Fruit fly (Drosophila melanogaster) whole organism, embryonic: ENCODE results near the gene Snup.

Source experiments
- Aef1 ChIP-seq: fragments of 200-800 bp; sonication (Bioruptor generic); IDR thresholded peaks from 3 replicates; pipeline ENCODE4 v1.3.6; 2022; ENCODE audit warnings: missing biosample characterization, missing genetic modification characterization
- BEAF-32 ChIP-seq: fragments of 200-800 bp; sonication (Bioruptor generic); optimal IDR thresholded peaks from 3 replicates; lab custom pipeline; 2017; ENCODE audit warnings: missing biosample characterization, missing genetic modification characterization, mild to moderate bottlenecking, moderate library complexity, missing genetic modification reagents
- BtbVII ChIP-seq: fragments of 200-800 bp; sonication (Bioruptor generic); optimal IDR thresholded peaks from 3 replicates; lab custom pipeline; 2017; ENCODE audit warnings: missing biosample characterization, mild to moderate bottlenecking, missing genetic modification characterization
- CG10209 ChIP-seq: fragments of 200-800 bp; sonication (Bioruptor generic); optimal IDR thresholded peaks from 3 replicates; lab custom pipeline; 2017; ENCODE audit warnings: missing biosample characterization, mild to moderate bottlenecking, missing genetic modification characterization, missing genetic modification reagents
- CG12219 ChIP-seq: fragments of 200-800 bp; sonication (Bioruptor generic); optimal IDR thresholded peaks from 3 replicates; lab custom pipeline; 2018; ENCODE audit warnings: missing biosample characterization, mild to moderate bottlenecking, missing genetic modification characterization
- CG12299 ChIP-seq: fragments of 200-800 bp; sonication (Bioruptor generic); optimal IDR thresholded peaks from 2 replicates; lab custom pipeline; 2018; ENCODE audit warnings: missing biosample characterization, mild to moderate bottlenecking, missing genetic modification characterization
- CG13624 ChIP-seq: fragments of 200-800 bp; sonication (Bioruptor generic); optimal IDR thresholded peaks from 2 replicates; lab custom pipeline; 2016; ENCODE audit warnings: missing biosample characterization, missing genetic modification characterization
- CG17359 ChIP-seq: fragments of 200-800 bp; sonication (Bioruptor generic); optimal IDR thresholded peaks from 3 replicates; lab custom pipeline; 2018; ENCODE audit warnings: missing biosample characterization, mild to moderate bottlenecking, missing genetic modification characterization, moderate library complexity
- CG18619 ChIP-seq: fragments of 200-800 bp; sonication (Bioruptor generic); optimal IDR thresholded peaks from 3 replicates; lab custom pipeline; 2017; ENCODE audit warnings: missing biosample characterization, mild to moderate bottlenecking, missing genetic modification characterization
- CG2712 ChIP-seq: fragments of 200-800 bp; optimal IDR thresholded peaks from 3 replicates; lab custom pipeline; 2019; ENCODE audit warnings: missing biosample characterization, mild to moderate bottlenecking, missing genetic modification characterization, moderate library complexity
- CG3065 ChIP-seq: fragments of 200-800 bp; sonication (Bioruptor generic); optimal IDR thresholded peaks from 2 replicates; lab custom pipeline; 2016; ENCODE audit warnings: missing biosample characterization, missing genetic modification characterization
- CG31441 ChIP-seq: fragments of 200-800 bp; sonication (Bioruptor generic); IDR thresholded peaks from 2 replicates; pipeline ENCODE4 v1.3.6; 2022; ENCODE audit warnings: missing biosample characterization, missing genetic modification characterization
- CG3838 ChIP-seq: fragments of 200-800 bp; sonication (Bioruptor generic); optimal IDR thresholded peaks from 3 replicates; lab custom pipeline; 2016; ENCODE audit warnings: missing biosample characterization, missing genetic modification characterization
- CG4360 ChIP-seq: fragments of 200-800 bp; sonication (Bioruptor generic); IDR thresholded peaks from 2 replicates; pipeline ENCODE4 v1.3.6; 2022; ENCODE audit warnings: missing biosample characterization, missing genetic modification characterization
- CG5245 ChIP-seq: fragments of 200-800 bp; sonication (Bioruptor generic); optimal IDR thresholded peaks from 3 replicates; lab custom pipeline; 2016; ENCODE audit warnings: missing biosample characterization, missing genetic modification characterization
- CG8089 ChIP-seq: fragments of 200-800 bp; sonication (Bioruptor generic); optimal IDR thresholded peaks from 3 replicates; lab custom pipeline; 2016; ENCODE audit warnings: missing biosample characterization, missing genetic modification characterization
- CG8388 ChIP-seq: fragments of 200-800 bp; sonication (Bioruptor generic); optimal IDR thresholded peaks from 2 replicates; lab custom pipeline; 2019; ENCODE audit warnings: missing biosample characterization, mild to moderate bottlenecking, missing genetic modification characterization, moderate library complexity
- CG8765 ChIP-seq: fragments of 200-800 bp; sonication (Bioruptor generic); IDR thresholded peaks from 2 replicates; pipeline ENCODE4 v1.3.6; 2022; ENCODE audit warnings: missing biosample characterization, missing genetic modification characterization
- CG9876 ChIP-seq: fragments of 200-800 bp; sonication (Bioruptor generic); optimal IDR thresholded peaks from 2 replicates; lab custom pipeline; 2016; ENCODE audit warnings: missing biosample characterization, missing genetic modification characterization
- D19A ChIP-seq: fragments of 200-800 bp; optimal IDR thresholded peaks from 3 replicates; lab custom pipeline; 2019; ENCODE audit warnings: missing biosample characterization, mild to moderate bottlenecking, missing genetic modification characterization, moderate library complexity
- Dbx ChIP-seq: fragments of 200-800 bp; sonication (Bioruptor generic); IDR thresholded peaks from 3 replicates; pipeline ENCODE4 v1.3.6; 2022; ENCODE audit warnings: missing biosample characterization, missing genetic modification characterization
- Drgx ChIP-seq: fragments of 200-800 bp; sonication (Bioruptor generic); IDR thresholded peaks from 2 replicates; pipeline ENCODE4 v1.3.6; 2022; ENCODE audit warnings: missing biosample characterization, missing genetic modification characterization
- Hmx ChIP-seq: fragments of 200-800 bp; sonication (Bioruptor generic); optimal IDR thresholded peaks from 2 replicates; lab custom pipeline; 2016; ENCODE audit warnings: missing biosample characterization, missing genetic modification characterization
- Jarid2 ChIP-seq: fragments of 200-800 bp; sonication (Bioruptor generic); optimal IDR thresholded peaks from 3 replicates; lab custom pipeline; 2017; ENCODE audit warnings: mild to moderate bottlenecking, missing biosample characterization, missing genetic modification reagents, missing genetic modification characterization
- Lhr ChIP-seq: fragments of 200-800 bp; sonication (Bioruptor generic); optimal IDR thresholded peaks from 3 replicates; lab custom pipeline; 2017; ENCODE audit warnings: mild to moderate bottlenecking, missing biosample characterization, missing genetic modification reagents, missing genetic modification characterization
- NC2β ChIP-seq: fragments of 200-800 bp; sonication (Bioruptor generic); optimal IDR thresholded peaks from 2 replicates; lab custom pipeline; 2016; ENCODE audit warnings: missing biosample characterization, missing genetic modification characterization
- Six4 ChIP-seq: fragments of 200-800 bp; sonication (Bioruptor generic); optimal IDR thresholded peaks from 2 replicates; lab custom pipeline; 2016; ENCODE audit warnings: missing biosample characterization, missing genetic modification characterization
- ase ChIP-seq: fragments of 200-800 bp; sonication (Bioruptor generic); IDR thresholded peaks from 3 replicates; pipeline ENCODE4 v1.3.6; 2022; ENCODE audit warnings: missing biosample characterization, missing genetic modification characterization
- ato ChIP-seq: fragments of 200-800 bp; sonication (Bioruptor generic); IDR thresholded peaks from 2 replicates; pipeline ENCODE4 v1.3.6; 2022; ENCODE audit warnings: missing biosample characterization, missing genetic modification characterization; ENCODE audit not compliant: partially characterized antibody
- chn ChIP-seq: fragments of 200-800 bp; sonication (Bioruptor generic); optimal IDR thresholded peaks from 2 replicates; lab custom pipeline; 2016; ENCODE audit warnings: missing biosample characterization, missing genetic modification characterization
- cwo ChIP-seq: fragments of 200-800 bp; sonication (Bioruptor generic); optimal IDR thresholded peaks from 3 replicates; lab custom pipeline; 2017; ENCODE audit warnings: missing biosample characterization, missing genetic modification characterization, mild to moderate bottlenecking, moderate library complexity, missing genetic modification reagents
- fd96Cb ChIP-seq: fragments of 200-800 bp; sonication (Bioruptor generic); optimal IDR thresholded peaks from 2 replicates; lab custom pipeline; 2018; ENCODE audit warnings: missing biosample characterization, mild to moderate bottlenecking, missing genetic modification characterization, moderate library complexity
- ftz-f1 ChIP-seq: fragments of 200-800 bp; sonication (Bioruptor generic); optimal IDR thresholded peaks from 2 replicates; lab custom pipeline; 2016; ENCODE audit warnings: missing biosample characterization, missing genetic modification characterization
- hth ChIP-seq: fragments of >200 bp; optimal IDR thresholded peaks from 2 replicates; lab custom pipeline; 2017; ENCODE audit warnings: inconsistent platforms
- jing ChIP-seq: fragments of 200-800 bp; sonication (Bioruptor generic); optimal IDR thresholded peaks from 2 replicates; lab custom pipeline; 2018; ENCODE audit warnings: missing biosample characterization, mild to moderate bottlenecking, missing genetic modification characterization
- jumu ChIP-seq: fragments of 200-800 bp; sonication (Bioruptor generic); optimal IDR thresholded peaks from 3 replicates; lab custom pipeline; 2016; ENCODE audit warnings: missing biosample characterization, missing genetic modification characterization
- lov ChIP-seq, 2 experiments: fragments of 200-800 bp in 1 of 2; fragments of >200 bp in 1 of 2; sonication (Bioruptor generic) in 1 of 2; IDR thresholded peaks in 1 of 2; optimal IDR thresholded peaks in 1 of 2; 2 replicates in 1 of 2; 3 replicates in 1 of 2; pipeline versions ENCODE4 v1.3.6 to Lab custom; 2017 to 2022; ENCODE audit warnings: missing biosample characterization in 1 of 2, missing genetic modification characterization in 1 of 2
- nom ChIP-seq: fragments of 200-800 bp; sonication (Bioruptor generic); optimal IDR thresholded peaks from 2 replicates; lab custom pipeline; 2017; ENCODE audit warnings: missing biosample characterization, missing genetic modification characterization, mild to moderate bottlenecking, moderate library complexity, missing genetic modification reagents
- org-1 ChIP-seq: fragments of 200-800 bp; sonication (Bioruptor generic); optimal IDR thresholded peaks from 2 replicates; lab custom pipeline; 2017; ENCODE audit warnings: missing biosample characterization, missing genetic modification characterization
- phol ChIP-seq: fragments of 200-800 bp; sonication (Bioruptor generic); optimal IDR thresholded peaks from 3 replicates; lab custom pipeline; 2018; ENCODE audit warnings: missing biosample characterization, mild to moderate bottlenecking, missing genetic modification characterization, moderate library complexity
- sens ChIP-seq: fragments of 200-800 bp; sonication (Bioruptor generic); peaks from one replicate; lab custom pipeline; 2016; ENCODE audit warnings: missing biosample characterization, missing genetic modification characterization
- sens-2 ChIP-seq: fragments of 200-800 bp; sonication (Bioruptor generic); IDR thresholded peaks from 2 replicates; pipeline ENCODE4 v1.3.6; 2022; ENCODE audit warnings: missing biosample characterization, missing genetic modification characterization
- sisA ChIP-seq: fragments of 200-800 bp; sonication (Bioruptor generic); IDR thresholded peaks from 2 replicates; pipeline ENCODE4 v1.3.6; 2022; ENCODE audit warnings: missing biosample characterization, missing genetic modification characterization
- slbo ChIP-seq: fragments of 200-800 bp; sonication (Bioruptor generic); IDR thresholded peaks from 2 replicates; pipeline ENCODE4 v1.3.6; 2022; ENCODE audit warnings: missing biosample characterization, missing genetic modification characterization

The Snup gene

dm6 chr3L:2636023-2636968 lies 15.6 kb upstream of the Snup start (continued):
- TF ChIP-seq phol (tag; lab: Kevin White, UChicago) (peak; percentile 73), sens (GFP tag; lab: Kevin White, UChicago) (peak; percentile 45), Aef1 (GFP tag; lab: Robert Waterston, UW) (peak; percentile 51; the same call in 2 of the 3 replicates), CG3065 (GFP tag; lab: Kevin White, UChicago) (no peak), CG31441 (GFP tag; lab: Robert Waterston, UW) (no peak), ftz-f1 (GFP tag; lab: Kevin White, UChicago) (no peak), jing (GFP tag; lab: Kevin White, UChicago) (no peak), CG8765 (GFP tag; lab: Robert Waterston, UW) (no peak), ato (GFP tag; lab: Robert Waterston, UW) (no peak), CG2712 (tag; lab: Kevin White, UChicago) (peak; percentile 29), Drgx (GFP tag; lab: Robert Waterston, UW) (peak; percentile 77), Six4 (GFP tag; lab: Kevin White, UChicago) (no peak), CG12299 (no peak), BtbVII (GFP tag; lab: Kevin White, UChicago) (peak; percentile 16), nom (GFP tag; lab: Kevin White, UChicago) (peak; percentile 6), jumu (GFP tag; lab: Kevin White, UChicago) (no peak), CG10209 (GFP tag; lab: Kevin White, UChicago) (peak; percentile 4), Dbx (peak; percentile 18; the same call in 1 of the 3 replicates), NC2β (GFP tag; lab: Kevin White, UChicago) (no peak), Jarid2 (GFP tag; lab: Kevin White, UChicago) (no peak), fd96Cb (tag; lab: Kevin White, UChicago) (peak; percentile 9), slbo (peak; percentile 26; the same call in 1 of the 2 replicates), CG12219 (GFP tag; lab: Kevin White, UChicago) (no peak), sens-2 (GFP tag; lab: Robert Waterston, UW) (no peak), D19A (peak; percentile 22), Lhr (GFP tag; lab: Kevin White, UChicago) (no peak), CG13624 (GFP tag; lab: Kevin White, UChicago) (no peak), cwo (GFP tag; lab: Kevin White, UChicago) (peak; percentile 9), ase (GFP tag; lab: Robert Waterston, UW) (peak; percentile 29; the same call in 1 of the 3 replicates), Hmx (GFP tag; lab: Kevin White, UChicago) (no peak), org-1 (no peak), CG8089 (GFP tag; lab: Kevin White, UChicago) (no peak), BEAF-32 (GFP tag; lab: Kevin White, UChicago) (no peak), CG4360 (peak; percentile 94), CG17359 (peak; percentile 19), hth (lab: Kevin White, UChicago) (no peak), lov (optimal IDR thresholded peaks at IDR 0.05; lab: Kevin White, UChicago) (no peak), lov (GFP tag; IDR thresholded peaks at IDR 0.05; lab: Robert Waterston, UW) (no peak), sisA (GFP tag; lab: Robert Waterston, UW) (no peak), CG8388 (GFP tag; lab: Kevin White, UChicago) (no peak), CG9876 (GFP tag; lab: Kevin White, UChicago) (no peak), CG3838 (GFP tag; lab: Kevin White, UChicago) (no peak), chn (GFP tag; lab: Kevin White, UChicago) (no peak), CG5245 (GFP tag; lab: Kevin White, UChicago) (no peak), CG18619 (GFP tag; lab: Kevin White, UChicago) (no peak)
